Fruit fly (Drosophila melanogaster): ENCODE results near the gene CG33511.

dm6 chr2L:21084268-21084667 lies 2.0 kb upstream of the CG33511 start, which contains the start of gene CG33510:
- TF ChIP-seq CG8478 (optimal IDR thresholded peaks at IDR 0.05): no peak
- no peak for TF ChIP-seq CTCF (optimal IDR thresholded peaks at IDR 0.05)
